Fruit fly (Drosophila melanogaster) whole organism, embryonic: Measurements from ENCODE around the gene Gart.

Source experiments
- Adf1 ChIP-seq: fragments of 200-800 bp; sonication (Bioruptor generic); IDR thresholded peaks from 2 replicates; pipeline ENCODE4 v1.3.6; 2022; ENCODE audit warnings: missing biosample characterization, missing genetic modification characterization
- CG10543 ChIP-seq: fragments of 200-800 bp; sonication (Bioruptor generic); optimal IDR thresholded peaks from 3 replicates; lab custom pipeline; 2017; ENCODE audit warnings: missing biosample characterization, mild to moderate bottlenecking, missing genetic modification characterization, moderate library complexity
- CG11093 ChIP-seq: fragments of 200-800 bp; sonication (Bioruptor generic); IDR thresholded peaks from 3 replicates; pipeline ENCODE4 v1.3.6; 2022; ENCODE audit warnings: missing biosample characterization, missing genetic modification characterization
- CG12236 ChIP-seq: fragments of 200-800 bp; sonication (Bioruptor generic); optimal IDR thresholded peaks from 2 replicates; lab custom pipeline; 2016; ENCODE audit warnings: missing biosample characterization, missing genetic modification characterization
- CG12769 ChIP-seq: fragments of 200-800 bp; sonication (Bioruptor generic); optimal IDR thresholded peaks from 2 replicates; lab custom pipeline; 2019; ENCODE audit warnings: missing biosample characterization, mild to moderate bottlenecking, missing genetic modification characterization, moderate library complexity
- CG17359 ChIP-seq: fragments of 200-800 bp; sonication (Bioruptor generic); optimal IDR thresholded peaks from 3 replicates; lab custom pipeline; 2018; ENCODE audit warnings: missing biosample characterization, mild to moderate bottlenecking, missing genetic modification characterization, moderate library complexity
- CG17912 ChIP-seq: fragments of 200-800 bp; sonication (Bioruptor generic); optimal IDR thresholded peaks from 2 replicates; lab custom pipeline; 2018; ENCODE audit warnings: missing biosample characterization, mild to moderate bottlenecking, missing genetic modification characterization
- CG18476 ChIP-seq: fragments of 200-800 bp; sonication (Bioruptor generic); optimal IDR thresholded peaks from 2 replicates; lab custom pipeline; 2016; ENCODE audit warnings: missing biosample characterization, mild to moderate bottlenecking, missing genetic modification characterization
- CG31224 ChIP-seq: fragments of 200-800 bp; sonication (Bioruptor generic); IDR thresholded peaks from 2 replicates; pipeline ENCODE4 v1.3.6; 2022; ENCODE audit warnings: missing biosample characterization, missing genetic modification characterization
- CG32532 ChIP-seq: fragments of 200-800 bp; sonication (Bioruptor generic); IDR thresholded peaks from 2 replicates; pipeline ENCODE4 v1.3.6; 2022; ENCODE audit warnings: missing biosample characterization, missing genetic modification characterization
- CG33213 ChIP-seq: fragments of 200-800 bp; sonication (Bioruptor generic); optimal IDR thresholded peaks from 3 replicates; lab custom pipeline; 2016; ENCODE audit warnings: missing biosample characterization, missing genetic modification characterization
- CG33557 ChIP-seq: fragments of 200-800 bp; sonication (Bioruptor generic); optimal IDR thresholded peaks from 2 replicates; lab custom pipeline; 2019; ENCODE audit warnings: missing biosample characterization, mild to moderate bottlenecking, missing genetic modification characterization, moderate library complexity
- CG8290 ChIP-seq, 3 experiments: fragments of 200-800 bp; sonication (Bioruptor generic); optimal IDR thresholded peaks; 2 replicates each; lab custom pipeline; 2016 to 2019; ENCODE audit warnings: missing biosample characterization in 3 of 3, missing genetic modification characterization in 3 of 3, mild to moderate bottlenecking in 2 of 3, moderate library complexity in 1 of 3
- CG8478 ChIP-seq: fragments of >200 bp; optimal IDR thresholded peaks from 2 replicates; lab custom pipeline; 2018
- CG8765 ChIP-seq: fragments of 200-800 bp; sonication (Bioruptor generic); IDR thresholded peaks from 2 replicates; pipeline ENCODE4 v1.3.6; 2022; ENCODE audit warnings: missing biosample characterization, missing genetic modification characterization
- D19A ChIP-seq: fragments of 200-800 bp; optimal IDR thresholded peaks from 3 replicates; lab custom pipeline; 2019; ENCODE audit warnings: missing biosample characterization, mild to moderate bottlenecking, missing genetic modification characterization, moderate library complexity
- Dip2 ChIP-seq: fragments of 200-800 bp; sonication (Bioruptor generic); IDR thresholded peaks from 2 replicates; pipeline ENCODE4 v1.3.6; 2022; ENCODE audit warnings: missing biosample characterization, missing genetic modification characterization
- Dref ChIP-seq: fragments of 200-800 bp; sonication (Bioruptor generic); IDR thresholded peaks from 2 replicates; pipeline ENCODE4 v1.3.6; 2022; ENCODE audit warnings: missing biosample characterization, missing genetic modification characterization
- HLH3B ChIP-seq: fragments of 200-800 bp; sonication (Bioruptor generic); IDR thresholded peaks from 2 replicates; pipeline ENCODE4 v1.3.6; 2022; ENCODE audit warnings: missing biosample characterization, missing genetic modification characterization
- HLH54F ChIP-seq: fragments of 200-800 bp; sonication (Bioruptor generic); optimal IDR thresholded peaks from 3 replicates; lab custom pipeline; 2016; ENCODE audit warnings: missing biosample characterization, missing genetic modification characterization
- Hr3 ChIP-seq: fragments of 200-800 bp; sonication (Bioruptor generic); optimal IDR thresholded peaks from 3 replicates; lab custom pipeline; 2016; ENCODE audit warnings: missing biosample characterization, missing genetic modification characterization
- Kr ChIP-seq: fragments of 200-800 bp; sonication (Bioruptor generic); optimal IDR thresholded peaks from 2 replicates; lab custom pipeline; 2017; ENCODE audit warnings: missing biosample characterization, mild to moderate bottlenecking, missing genetic modification characterization
- Rfx ChIP-seq: fragments of 200-800 bp; sonication (Bioruptor generic); IDR thresholded peaks from 2 replicates; pipeline ENCODE4 v1.3.6; 2022; ENCODE audit warnings: missing biosample characterization, missing genetic modification characterization
- Scr ChIP-seq: fragments of 200-800 bp; sonication (Bioruptor generic); IDR thresholded peaks from 2 replicates; pipeline ENCODE4 v1.3.6; 2022; ENCODE audit warnings: missing biosample characterization, missing genetic modification characterization; ENCODE audit not compliant: partially characterized antibody
- amos ChIP-seq: fragments of 200-800 bp; sonication (Bioruptor generic); IDR thresholded peaks from 2 replicates; pipeline ENCODE4 v1.3.6; 2022; ENCODE audit warnings: missing biosample characterization, missing genetic modification characterization; ENCODE audit not compliant: partially characterized antibody
- bbx ChIP-seq: fragments of 200-800 bp; sonication (Bioruptor generic); IDR thresholded peaks from 2 replicates; pipeline ENCODE4 v1.3.6; 2022; ENCODE audit warnings: missing biosample characterization, missing genetic modification characterization; ENCODE audit not compliant: partially characterized antibody
- crp ChIP-seq, 2 experiments: fragments of 200-800 bp; sonication (Bioruptor generic); optimal IDR thresholded peaks; 2 replicates in 1 of 2; 3 replicates in 1 of 2; lab custom pipeline; 2017; ENCODE audit warnings: missing biosample characterization in 2 of 2, missing genetic modification characterization in 2 of 2, mild to moderate bottlenecking in 1 of 2, moderate library complexity in 1 of 2
- dati ChIP-seq: fragments of 200-800 bp; sonication (Bioruptor generic); IDR thresholded peaks from 2 replicates; pipeline ENCODE4 v1.3.6; 2022; ENCODE audit warnings: missing biosample characterization, missing genetic modification characterization
- dpn ChIP-seq, 2 experiments: fragments of 200-800 bp; sonication (Bioruptor generic); optimal IDR thresholded peaks; 3 replicates each; lab custom pipeline; 2016; ENCODE audit warnings: missing biosample characterization in 2 of 2, missing genetic modification characterization in 2 of 2
- emc ChIP-seq: fragments of 200-800 bp; sonication (Bioruptor generic); optimal IDR thresholded peaks from 2 replicates; lab custom pipeline; 2016; ENCODE audit warnings: missing biosample characterization, missing genetic modification characterization
- fd3F ChIP-seq: fragments of 200-800 bp; sonication (Bioruptor generic); optimal IDR thresholded peaks from 2 replicates; lab custom pipeline; 2018; ENCODE audit warnings: missing biosample characterization, mild to moderate bottlenecking, missing genetic modification characterization, moderate library complexity
- gce ChIP-seq: fragments of 200-800 bp; sonication (Bioruptor generic); IDR thresholded peaks from 3 replicates; pipeline ENCODE4 v1.3.6; 2022; ENCODE audit warnings: missing biosample characterization, missing genetic modification characterization
- gfzf ChIP-seq: fragments of 200-800 bp; sonication (Bioruptor generic); optimal IDR thresholded peaks from 2 replicates; lab custom pipeline; 2016; ENCODE audit warnings: missing biosample characterization, mild to moderate bottlenecking, missing genetic modification characterization, moderate library complexity
- gro ChIP-seq: fragments of 200-800 bp; sonication (Bioruptor generic); optimal IDR thresholded peaks from 2 replicates; lab custom pipeline; 2016; ENCODE audit warnings: missing biosample characterization, missing genetic modification characterization
- hb ChIP-seq: fragments of 200-800 bp; sonication (Bioruptor generic); IDR thresholded peaks from 3 replicates; pipeline ENCODE4 v1.3.6; 2022; ENCODE audit warnings: missing biosample characterization, missing genetic modification characterization; ENCODE audit not compliant: partially characterized antibody
- hbn ChIP-seq: fragments of 200-800 bp; sonication (Bioruptor generic); IDR thresholded peaks from 2 replicates; pipeline ENCODE4 v1.3.6; 2022; ENCODE audit warnings: missing biosample characterization, missing genetic modification characterization; ENCODE audit not compliant: partially characterized antibody
- jigr1 ChIP-seq: fragments of 200-800 bp; sonication (Bioruptor generic); IDR thresholded peaks from 3 replicates; pipeline ENCODE4 v1.3.6; 2022; ENCODE audit warnings: missing biosample characterization, missing genetic modification characterization
- knrl ChIP-seq: fragments of 200-800 bp; sonication (Bioruptor generic); IDR thresholded peaks from 3 replicates; pipeline ENCODE4 v1.3.6; 2022; ENCODE audit warnings: missing biosample characterization, missing genetic modification characterization; ENCODE audit not compliant: partially characterized antibody
- lola ChIP-seq, 3 experiments: fragments of >200 bp in 2 of 3; fragments of 200-800 bp in 1 of 3; sonication (Bioruptor generic) in 1 of 3; optimal IDR thresholded peaks; 2 replicates each; lab custom pipeline; 2017 to 2019; ENCODE audit warnings: missing biosample characterization in 3 of 3, missing genetic modification characterization in 3 of 3, mild to moderate bottlenecking in 1 of 3, moderate library complexity in 1 of 3
- maf-S ChIP-seq: fragments of 200-800 bp; sonication (Bioruptor generic); optimal IDR thresholded peaks from 2 replicates; lab custom pipeline; 2016; ENCODE audit warnings: missing biosample characterization, missing genetic modification characterization
- pho ChIP-seq: fragments of 200-800 bp; sonication (Bioruptor generic); optimal IDR thresholded peaks from 2 replicates; lab custom pipeline; 2016; ENCODE audit warnings: missing biosample characterization, missing genetic modification characterization
- pros ChIP-seq: fragments of 200-800 bp; sonication (Bioruptor generic); optimal IDR thresholded peaks from 3 replicates; lab custom pipeline; 2019; ENCODE audit warnings: missing biosample characterization, mild to moderate bottlenecking, missing genetic modification characterization, moderate library complexity
- salm ChIP-seq: fragments of 200-800 bp; sonication (Bioruptor generic); optimal IDR thresholded peaks from 2 replicates; lab custom pipeline; 2018; ENCODE audit warnings: missing biosample characterization, mild to moderate bottlenecking, missing genetic modification characterization
- sd ChIP-seq: fragments of 200-800 bp; sonication (Bioruptor generic); optimal IDR thresholded peaks from 3 replicates; lab custom pipeline; 2018; ENCODE audit warnings: missing biosample characterization, mild to moderate bottlenecking, missing genetic modification characterization, moderate library complexity
- sna ChIP-seq: fragments of 200-800 bp; sonication (Bioruptor generic); IDR thresholded peaks from 2 replicates; pipeline ENCODE4 v1.3.6; 2022; ENCODE audit warnings: missing biosample characterization, missing genetic modification characterization; ENCODE audit not compliant: partially characterized antibody
- stwl ChIP-seq: fragments of 200-800 bp; sonication (Bioruptor generic); optimal IDR thresholded peaks from 3 replicates; lab custom pipeline; 2018; ENCODE audit warnings: missing biosample characterization, mild to moderate bottlenecking, missing genetic modification characterization, moderate library complexity
- ttk ChIP-seq: fragments of 200-800 bp; sonication (Bioruptor generic); IDR thresholded peaks from 2 replicates; pipeline ENCODE4 v2.1.2; 2022; ENCODE audit warnings: missing biosample characterization, missing genetic modification characterization
- twi ChIP-seq: fragments of 200-800 bp; optimal IDR thresholded peaks from 2 replicates; lab custom pipeline; 2019; ENCODE audit warnings: missing biosample characterization, mild to moderate bottlenecking, missing genetic modification characterization, moderate library complexity
- zf30C ChIP-seq: fragments of 200-800 bp; sonication (Bioruptor generic); optimal IDR thresholded peaks from 3 replicates; lab custom pipeline; 2018; ENCODE audit warnings: missing biosample characterization, mild to moderate bottlenecking, missing genetic modification characterization

Gene Gart

dm6 chr2L:7037773-7038327, 14.2 kb upstream of the Gart start, which contains the start of gene milt (continued):
- TF ChIP-seq dpn (GFP tag; optimal IDR thresholded peaks at IDR 0.05; lab: Kevin White, UChicago): peak; percentile 15 to 24
- TF ChIP-seq lola (GFP tag; optimal IDR thresholded peaks at IDR 0.05; lab: Kevin White, UChicago): no peak
- TF ChIP-seq D19A (tag; lab: Kevin White, UChicago): peak; percentile 73
- TF ChIP-seq Dref: peak; percentile 96
- peak; percentile 15 for TF ChIP-seq gro (GFP tag; lab: Kevin White, UChicago)
- TF ChIP-seq pho (GFP tag; lab: Kevin White, UChicago): no peak
- peak in 1 of 2 experiments; percentile 14 for TF ChIP-seq crp (GFP tag; optimal IDR thresholded peaks at IDR 0.05; lab: Kevin White, UChicago)
- no peak for TF ChIP-seq CG33557 (GFP tag; lab: Kevin White, UChicago)
- no peak for TF ChIP-seq jigr1 (GFP tag; lab: Robert Waterston, UW)
- no peak for TF ChIP-seq CG31224 (GFP tag; lab: Robert Waterston, UW)
- TF ChIP-seq maf-S (GFP tag; lab: Kevin White, UChicago): no peak
- no peak for TF ChIP-seq gce
- TF ChIP-seq CG8478: no peak
- no peak for TF ChIP-seq ttk (GFP tag; lab: Robert Waterston, UW)
- TF ChIP-seq bbx (GFP tag; lab: Robert Waterston, UW): peak; percentile 94
- peak; percentile 92 for TF ChIP-seq hb (GFP tag; lab: Robert Waterston, UW)
- peak; percentile 81 for TF ChIP-seq knrl (GFP tag; lab: Robert Waterston, UW)
- TF ChIP-seq stwl: peak; percentile 82
- TF ChIP-seq CG18476 (GFP tag; lab: Kevin White, UChicago): no peak
- TF ChIP-seq Dip2 (GFP tag; lab: Robert Waterston, UW): no peak
- TF ChIP-seq CG8765 (GFP tag; lab: Robert Waterston, UW): no peak
- no peak for TF ChIP-seq pros
- no peak for TF ChIP-seq CG8290 (GFP tag; optimal IDR thresholded peaks at IDR 0.05; lab: Kevin White, UChicago)
- TF ChIP-seq CG8290 (tag; optimal IDR thresholded peaks at IDR 0.05; lab: Kevin White, UChicago): peak in 1 of 2 experiments; percentile 54
- TF ChIP-seq sna (GFP tag; lab: Robert Waterston, UW): peak; percentile 76
- TF ChIP-seq salm (tag; lab: Kevin White, UChicago): no peak
- no peak for TF ChIP-seq zf30C
- no peak for TF ChIP-seq CG17359 (tag; lab: Kevin White, UChicago)
- TF ChIP-seq dati (GFP tag; lab: Robert Waterston, UW): no peak
- TF ChIP-seq hbn (GFP tag; lab: Robert Waterston, UW): peak; percentile 77
- no peak for TF ChIP-seq HLH54F (GFP tag; lab: Kevin White, UChicago)
- peak; percentile 40 for TF ChIP-seq twi
- TF ChIP-seq gfzf (GFP tag; lab: Kevin White, UChicago): peak; percentile 21
- TF ChIP-seq Hr3: no peak
- no peak for TF ChIP-seq CG12236 (GFP tag; lab: Kevin White, UChicago)
- no peak for TF ChIP-seq CG11093 (GFP tag; lab: Robert Waterston, UW)
- TF ChIP-seq emc (GFP tag; lab: Kevin White, UChicago): peak; percentile 9
- no peak for TF ChIP-seq CG12769 (tag; lab: Kevin White, UChicago)
- no peak; the same call in 1 of the 2 replicates for TF ChIP-seq Adf1 (GFP tag; lab: Robert Waterston, UW)
- TF ChIP-seq sd (tag; lab: Kevin White, UChicago): peak; percentile 11
- peak; percentile 43; the same call in 1 of the 2 replicates for TF ChIP-seq Rfx (GFP tag; lab: Robert Waterston, UW)
- no peak for TF ChIP-seq Kr (GFP tag; lab: Kevin White, UChicago)
- TF ChIP-seq CG10543 (GFP tag; lab: Kevin White, UChicago): no peak
- TF ChIP-seq CG32532 (GFP tag; lab: Robert Waterston, UW): no peak
- peak; percentile 90 for TF ChIP-seq amos (GFP tag; lab: Robert Waterston, UW)
- TF ChIP-seq CG17912: peak; percentile 9
- no peak for TF ChIP-seq fd3F
- TF ChIP-seq Scr (GFP tag; lab: Robert Waterston, UW): peak; percentile 85
- no peak for TF ChIP-seq HLH3B (GFP tag; lab: Robert Waterston, UW)
- no peak for TF ChIP-seq CG33213 (GFP tag; lab: Kevin White, UChicago)
